Worm (Caenorhabditis elegans) whole organism, late embryonic: ENCODE results near the gene T21D9.2.

ENCODE experiments used
- C38D4.7 ChIP-seq: fragments of 200-800 bp; sonication (Bioruptor generic); optimal IDR thresholded peaks from 2 replicates; lab custom pipeline; 2018; ENCODE audit warnings: mild to moderate bottlenecking, missing genetic modification characterization, moderate library complexity, missing compliant biosample characterization
- K09A11.1 ChIP-seq: sonication (generic microtip); optimal IDR thresholded peaks from 2 replicates; lab custom pipeline; 2017; ENCODE audit warnings: antibody characterized with exemption, mild to moderate bottlenecking, missing genetic modification characterization, missing compliant biosample characterization; ENCODE audit not compliant: insufficient read depth
- Y22D7AL.16 ChIP-seq: sonication (generic microtip); optimal IDR thresholded peaks from 2 replicates; lab custom pipeline; 2016; ENCODE audit warnings: missing genetic modification characterization, missing compliant biosample characterization
- ama-1 ChIP-seq: fragments of 150-350 bp; optimal IDR thresholded peaks from 2 replicates; lab custom pipeline; 2014
- ceh-14 ChIP-seq: sonication (generic microtip); optimal IDR thresholded peaks from 2 replicates; lab custom pipeline; 2016; ENCODE audit warnings: missing genotype, missing genetic modification characterization, missing compliant biosample characterization
- ceh-18 ChIP-seq: sonication (generic microtip); optimal IDR thresholded peaks from 2 replicates; lab custom pipeline; 2016; ENCODE audit warnings: missing genetic modification characterization, missing compliant biosample characterization
- ceh-19 ChIP-seq: fragments of 200-800 bp; sonication (Bioruptor generic); optimal IDR thresholded peaks from 2 replicates; lab custom pipeline; 2018; ENCODE audit warnings: mild to moderate bottlenecking, missing genetic modification characterization, missing compliant biosample characterization
- ceh-22 ChIP-seq: sonication (generic microtip); optimal IDR thresholded peaks from 2 replicates; lab custom pipeline; 2017; ENCODE audit warnings: missing biosample characterization, missing genetic modification characterization
- ceh-31 ChIP-seq: sonication (generic microtip); optimal IDR thresholded peaks from 2 replicates; lab custom pipeline; 2016; ENCODE audit warnings: missing genetic modification characterization, missing compliant biosample characterization
- ceh-34 ChIP-seq: sonication (generic microtip); optimal IDR thresholded peaks from 2 replicates; lab custom pipeline; 2016; ENCODE audit warnings: mild to moderate bottlenecking, missing genetic modification characterization, missing compliant biosample characterization
- ceh-45 ChIP-seq: fragments of 200-800 bp; sonication (Bioruptor generic); IDR thresholded peaks from 2 replicates; pipeline ENCODE4 v1.3.6; 2022; ENCODE audit warnings: missing genetic modification reagents, missing genetic modification characterization, missing compliant biosample characterization
- ceh-6 ChIP-seq: fragments of 200-800 bp; sonication (Bioruptor generic); optimal IDR thresholded peaks from 2 replicates; lab custom pipeline; 2018; ENCODE audit warnings: mild to moderate bottlenecking, missing genetic modification characterization, missing compliant biosample characterization
- che-1 ChIP-seq: sonication (generic microtip); optimal IDR thresholded peaks from 2 replicates; lab custom pipeline; 2016; ENCODE audit warnings: mild to moderate bottlenecking, missing genetic modification characterization, missing compliant biosample characterization
- dmd-4 ChIP-seq: sonication (generic microtip); optimal IDR thresholded peaks from 2 replicates; lab custom pipeline; 2016; ENCODE audit warnings: borderline replicate concordance, missing genetic modification characterization, missing compliant biosample characterization
- dve-1 ChIP-seq: sonication (generic microtip); optimal IDR thresholded peaks from 2 replicates; lab custom pipeline; 2017; ENCODE audit warnings: antibody characterized with exemption, mild to moderate bottlenecking, missing genetic modification characterization, missing compliant biosample characterization
- elt-2 ChIP-seq: sonication (generic microtip); optimal IDR thresholded peaks from 2 replicates; lab custom pipeline; 2016; ENCODE audit warnings: missing genetic modification reagents, missing genetic modification characterization, missing compliant biosample characterization
- ets-4 ChIP-seq: sonication (generic microtip); optimal IDR thresholded peaks from 2 replicates; lab custom pipeline; 2016; ENCODE audit warnings: missing genetic modification characterization, missing compliant biosample characterization
- eyg-1 ChIP-seq: sonication (generic microtip); optimal IDR thresholded peaks from 2 replicates; lab custom pipeline; 2016; ENCODE audit warnings: missing genotype, missing genetic modification characterization, missing compliant biosample characterization
- fax-1 ChIP-seq: sonication (generic microtip); optimal IDR thresholded peaks from 2 replicates; lab custom pipeline; 2016; ENCODE audit warnings: missing genotype, missing genetic modification characterization, missing compliant biosample characterization
- fkh-6 ChIP-seq: sonication (generic microtip); optimal IDR thresholded peaks from 2 replicates; lab custom pipeline; 2016; ENCODE audit warnings: missing genetic modification characterization, missing compliant biosample characterization
- gmeb-2 ChIP-seq: sonication (generic microtip); optimal IDR thresholded peaks from 2 replicates; lab custom pipeline; 2016; ENCODE audit warnings: missing genetic modification characterization, inconsistent platforms, missing compliant biosample characterization
- hlh-13 ChIP-seq: fragments of 200-800 bp; sonication (Bioruptor generic); optimal IDR thresholded peaks from 2 replicates; lab custom pipeline; 2018; ENCODE audit warnings: mild to moderate bottlenecking, missing genetic modification characterization, missing compliant biosample characterization
- madf-2 ChIP-seq: sonication (generic microtip); optimal IDR thresholded peaks from 2 replicates; lab custom pipeline; 2017; ENCODE audit warnings: missing genetic modification characterization, missing compliant biosample characterization
- mec-3 ChIP-seq: sonication (generic microtip); optimal IDR thresholded peaks from 2 replicates; lab custom pipeline; 2016; ENCODE audit warnings: borderline replicate concordance, missing genetic modification characterization, missing compliant biosample characterization
- nfya-1 ChIP-seq: sonication (generic microtip); optimal IDR thresholded peaks from 2 replicates; lab custom pipeline; 2017; ENCODE audit warnings: missing genetic modification characterization, mild to moderate bottlenecking, missing compliant biosample characterization, antibody characterized with exemption, moderate library complexity
- nhr-11 ChIP-seq: fragments of 150-350 bp; optimal IDR thresholded peaks from 2 replicates; lab custom pipeline; 2014; ENCODE audit warnings: missing biosample characterization, missing genetic modification characterization
- nhr-232 ChIP-seq: sonication (generic microtip); optimal IDR thresholded peaks from 2 replicates; lab custom pipeline; 2016; ENCODE audit warnings: missing genetic modification characterization, missing compliant biosample characterization
- odd-2 ChIP-seq: sonication (generic microtip); optimal IDR thresholded peaks from 2 replicates; lab custom pipeline; 2017; ENCODE audit warnings: antibody characterized with exemption, mild to moderate bottlenecking, missing genetic modification characterization, missing compliant biosample characterization
- pag-3 ChIP-seq: sonication (generic microtip); optimal IDR thresholded peaks from 2 replicates; lab custom pipeline; 2016; ENCODE audit warnings: missing compliant biosample characterization, missing genetic modification characterization, borderline replicate concordance
- pat-9 ChIP-seq: fragments of 200-800 bp; sonication (Bioruptor generic); optimal IDR thresholded peaks from 2 replicates; lab custom pipeline; 2018; ENCODE audit warnings: mild to moderate bottlenecking, missing genetic modification characterization, moderate library complexity, missing compliant biosample characterization
- pax-1 ChIP-seq: fragments of 150-350 bp; optimal IDR thresholded peaks from 2 replicates; lab custom pipeline; 2014; ENCODE audit warnings: missing biosample characterization, missing genetic modification characterization
- pha-2 ChIP-seq: sonication (generic microtip); optimal IDR thresholded peaks from 2 replicates; lab custom pipeline; 2017; ENCODE audit warnings: mild to moderate bottlenecking, missing genetic modification characterization, missing compliant biosample characterization
- pha-4 ChIP-seq: fragments of 150-350 bp; optimal IDR thresholded peaks from 2 replicates; lab custom pipeline; 2018; ENCODE audit warnings: missing biosample characterization, missing genetic modification reagents, missing genetic modification characterization
- pqm-1 ChIP-seq: sonication (generic microtip); optimal IDR thresholded peaks from 2 replicates; lab custom pipeline; 2016; ENCODE audit warnings: missing genetic modification characterization, missing compliant biosample characterization
- ref-2 ChIP-seq: sonication (generic microtip); optimal IDR thresholded peaks from 2 replicates; lab custom pipeline; 2016; ENCODE audit warnings: missing genetic modification characterization, missing compliant biosample characterization
- rnt-1 ChIP-seq: sonication (generic microtip); optimal IDR thresholded peaks from 2 replicates; lab custom pipeline; 2016; ENCODE audit warnings: missing genetic modification characterization, missing compliant biosample characterization
- sdc-2 ChIP-seq: sonication (generic microtip); optimal IDR thresholded peaks from 2 replicates; lab custom pipeline; 2016; ENCODE audit warnings: missing genotype, missing genetic modification characterization, missing compliant biosample characterization
- sox-2 ChIP-seq: fragments of 200-800 bp; sonication (Bioruptor generic); IDR thresholded peaks from 2 replicates; pipeline ENCODE4 v1.3.6; 2022; ENCODE audit warnings: missing genetic modification reagents, missing genetic modification characterization, missing compliant biosample characterization
- sox-4 ChIP-seq: sonication (generic microtip); optimal IDR thresholded peaks from 2 replicates; lab custom pipeline; 2017; ENCODE audit warnings: mild to moderate bottlenecking, missing genetic modification characterization, inconsistent platforms, missing compliant biosample characterization
- syd-9 ChIP-seq: sonication (generic microtip); optimal IDR thresholded peaks from 2 replicates; lab custom pipeline; 2016; ENCODE audit warnings: mild to moderate bottlenecking, missing genetic modification characterization, moderate library complexity, missing compliant biosample characterization
- tbx-2 ChIP-seq: sonication (generic microtip); optimal IDR thresholded peaks from 2 replicates; lab custom pipeline; 2016; ENCODE audit warnings: missing genetic modification characterization, missing compliant biosample characterization
- tbx-7 ChIP-seq: sonication (generic microtip); optimal IDR thresholded peaks from 2 replicates; lab custom pipeline; 2016; ENCODE audit warnings: missing genotype, missing genetic modification characterization, missing compliant biosample characterization
- unc-3 ChIP-seq, 2 experiments: fragments of 200-800 bp in 1 of 2; sonication (Bioruptor generic) in 1 of 2; sonication (generic microtip) in 1 of 2; conservative IDR thresholded peaks in 1 of 2; optimal IDR thresholded peaks in 1 of 2; 2 replicates each; pipeline versions ENCODE4 v1.3.6 to Lab custom; 2016 to 2022; ENCODE audit warnings: missing compliant biosample characterization in 2 of 2, missing genetic modification characterization in 2 of 2, missing genetic modification reagents in 1 of 2
- unc-42 ChIP-seq: sonication (generic microtip); optimal IDR thresholded peaks from 2 replicates; lab custom pipeline; 2016; ENCODE audit warnings: missing genotype, missing genetic modification characterization, missing compliant biosample characterization
- unc-55 ChIP-seq: sonication (generic microtip); optimal IDR thresholded peaks from 2 replicates; lab custom pipeline; 2017; ENCODE audit warnings: missing biosample characterization, missing genetic modification reagents, missing genetic modification characterization
- ztf-16 ChIP-seq: sonication (generic microtip); optimal IDR thresholded peaks from 2 replicates; lab custom pipeline; 2017; ENCODE audit warnings: missing genetic modification characterization, missing compliant biosample characterization

T21D9.2 gene

ce11 chrX:2089434-2089833, 7.3 kb downstream of the T21D9.2 start, which contains the start of gene lsy-2 (continued):
- no peak for TF ChIP-seq tbx-7 (tag; lab: Kevin White, UChicago)
- TF ChIP-seq dmd-4 (tag; lab: Kevin White, UChicago), result no peak
- TF ChIP-seq ceh-18 (tag; lab: Kevin White, UChicago), result peak; percentile 16
- TF ChIP-seq nhr-11, result no peak
- no peak for TF ChIP-seq fax-1
- no peak for TF ChIP-seq ztf-16
- TF ChIP-seq hlh-13, result no peak
- no peak for TF ChIP-seq ceh-31 (tag; lab: Kevin White, UChicago)
- no peak for TF ChIP-seq nhr-232 (tag; lab: Kevin White, UChicago)
- no peak for TF ChIP-seq ceh-45 (GFP tag; lab: Robert Waterston, UW)
- no peak for TF ChIP-seq K09A11.1 (tag; lab: Kevin White, UChicago)
- peak; percentile 8 for TF ChIP-seq unc-55 (GFP tag; lab: Kevin White, UChicago)
- TF ChIP-seq ceh-22, result no peak
- TF ChIP-seq rnt-1 (tag; lab: Kevin White, UChicago), result peak; percentile 26
- TF ChIP-seq dve-1, result no peak
- TF ChIP-seq odd-2, result no peak
- no peak for TF ChIP-seq ets-4 (tag; lab: Kevin White, UChicago)
- no peak for TF ChIP-seq C38D4.7
- no peak for TF ChIP-seq fkh-6
- TF ChIP-seq mec-3 (tag; lab: Kevin White, UChicago), result no peak
- no peak for TF ChIP-seq ceh-14
- no peak for TF ChIP-seq pha-2 (tag; lab: Kevin White, UChicago)
- TF ChIP-seq ref-2 (tag; lab: Kevin White, UChicago), result no peak
- TF ChIP-seq pqm-1, result no peak
- peak; percentile 87 for TF ChIP-seq nfya-1
- TF ChIP-seq sdc-2 (tag; lab: Kevin White, UChicago), result peak; percentile 46
- peak; percentile 37 for TF ChIP-seq pax-1
- TF ChIP-seq syd-9 (tag; lab: Kevin White, UChicago), result no peak
- TF ChIP-seq ama-1 (lab: Kevin White, UChicago), result no peak

- TF ChIP-seq unc-42 (peak; percentile 24), tbx-7 (tag; lab: Kevin White, UChicago) (no peak)
Observed at ce11 chrX:2087716-2088115, 9.0 kb downstream of the T21D9.2 start.

DNA sequence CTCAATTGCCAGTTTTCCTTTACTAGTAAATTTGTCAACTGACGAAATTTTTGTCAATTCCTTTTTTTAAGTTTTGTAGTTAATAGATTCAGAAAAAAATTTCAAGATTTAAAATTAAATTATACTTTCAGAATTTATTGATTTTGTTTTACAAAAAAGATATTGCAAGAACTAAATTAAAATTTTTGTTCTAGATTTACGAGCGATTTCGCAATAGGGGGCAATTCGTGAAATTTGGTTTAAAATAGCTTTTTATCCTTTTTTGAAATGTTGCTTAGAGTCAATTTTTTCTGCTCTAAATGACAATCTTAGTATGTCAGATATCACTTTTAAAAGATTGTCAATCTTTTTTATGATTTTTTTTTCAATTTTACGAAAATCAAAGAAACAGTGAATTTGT, 11.2 kb downstream of the T21D9.2 start:
- TF ChIP-seq gmeb-2 (tag; lab: Kevin White, UChicago) (no peak), ceh-6 (no peak), tbx-2 (tag; lab: Kevin White, UChicago) (no peak), eyg-1 (tag; lab: Kevin White, UChicago) (no peak), Y22D7AL.16 (tag; lab: Kevin White, UChicago) (no peak), ceh-19 (GFP tag; lab: Kevin White, UChicago) (no peak), rnt-1 (tag; lab: Kevin White, UChicago) (no peak), unc-3 (GFP tag; conservative IDR thresholded peaks at IDR 0.05; lab: Robert Waterston, UW) (no peak), unc-3 (tag; optimal IDR thresholded peaks at IDR 0.05; lab: Kevin White, UChicago) (no peak), mec-3 (tag; lab: Kevin White, UChicago) (no peak), unc-42 (no peak), K09A11.1 (tag; lab: Kevin White, UChicago) (no peak), C38D4.7 (no peak), hlh-13 (no peak), ceh-22 (no peak), ceh-34 (no peak), fax-1 (no peak)
- TF ChIP-seq, all 69 proteins: peak for 0

DNA sequence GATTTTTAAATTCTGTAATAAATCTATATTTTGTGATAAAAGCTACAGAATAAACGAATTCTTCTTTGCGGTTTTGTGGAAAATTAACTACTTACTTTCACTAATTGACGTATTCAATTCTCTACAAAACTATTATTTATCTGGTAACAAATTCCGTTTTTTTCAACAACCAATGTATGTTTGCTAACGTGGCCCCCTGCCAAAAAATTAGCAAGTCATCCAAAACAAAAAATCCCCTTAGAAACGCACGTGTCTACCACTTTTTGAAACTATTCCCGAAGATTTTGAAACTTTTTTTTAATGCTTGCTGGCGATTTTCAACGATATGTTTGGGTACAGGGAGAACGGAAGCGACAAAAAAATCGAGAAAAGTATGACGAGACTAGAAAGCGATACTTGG, 11.7 kb downstream of the T21D9.2 start, which contains the start of gene F49H12.2:
TSS of gene F49H12.2 (plus strand) at position 301 of the 400 bp plus-strand sequence.
- TF ChIP-seq fax-1, result no peak
- no peak for TF ChIP-seq che-1
- no peak for TF ChIP-seq ets-4 (tag; lab: Kevin White, UChicago)
- no peak for TF ChIP-seq pat-9 (tag; lab: Kevin White, UChicago)
- no peak for TF ChIP-seq pag-3 (tag; lab: Kevin White, UChicago)
- TF ChIP-seq eyg-1 (tag; lab: Kevin White, UChicago), result no peak
- no peak for TF ChIP-seq ceh-34
- TF ChIP-seq elt-2 (tag; lab: Kevin White, UChicago), result no peak
- TF ChIP-seq ceh-6, result no peak
- no peak for TF ChIP-seq sox-4 (tag; lab: Kevin White, UChicago)
- TF ChIP-seq mec-3 (tag; lab: Kevin White, UChicago), result no peak
- TF ChIP-seq unc-42, result no peak
- TF ChIP-seq madf-2 (tag; lab: Kevin White, UChicago), result no peak
- TF ChIP-seq sox-2 (GFP tag; lab: Robert Waterston, UW), result no peak
- no peak for TF ChIP-seq dve-1
- TF ChIP-seq pax-1, result no peak
- no peak for TF ChIP-seq ztf-16
- no peak for TF ChIP-seq C38D4.7
- no peak for TF ChIP-seq pha-4 (tag; lab: Kevin White, UChicago)
- no peak for TF ChIP-seq gmeb-2 (tag; lab: Kevin White, UChicago)
